Fruit fly (Drosophila melanogaster) whole organism, embryonic: ENCODE data around the gene CG7298.

Experiments
- CG10366 ChIP-seq: fragments of 200-800 bp; sonication (Bioruptor generic); IDR thresholded peaks from 2 replicates; pipeline ENCODE4 v1.3.6; 2022; ENCODE audit warnings: missing biosample characterization, missing genetic modification characterization
- CG11085 ChIP-seq: fragments of 200-800 bp; sonication (Bioruptor generic); IDR thresholded peaks from 2 replicates; pipeline ENCODE4 v1.3.6; 2022; ENCODE audit warnings: missing biosample characterization, missing genetic modification characterization
- CG11456 ChIP-seq: fragments of 200-800 bp; sonication (Bioruptor generic); IDR thresholded peaks from 3 replicates; pipeline ENCODE4 v1.3.6; 2022; ENCODE audit warnings: missing biosample characterization, missing genetic modification characterization
- CG11696 ChIP-seq: fragments of 200-800 bp; sonication (Bioruptor generic); IDR thresholded peaks from 2 replicates; pipeline ENCODE4 v1.3.6; 2022; ENCODE audit warnings: missing biosample characterization, missing genetic modification characterization
- CG12219 ChIP-seq: fragments of 200-800 bp; sonication (Bioruptor generic); optimal IDR thresholded peaks from 3 replicates; lab custom pipeline; 2018; ENCODE audit warnings: missing biosample characterization, mild to moderate bottlenecking, missing genetic modification characterization
- CG1529 ChIP-seq: fragments of 200-800 bp; sonication (Bioruptor generic); optimal IDR thresholded peaks from 3 replicates; lab custom pipeline; 2018; ENCODE audit warnings: missing biosample characterization, missing genetic modification characterization
- CG15479 ChIP-seq: fragments of 200-800 bp; sonication (Bioruptor generic); optimal IDR thresholded peaks from 3 replicates; lab custom pipeline; 2019; ENCODE audit warnings: missing biosample characterization, mild to moderate bottlenecking, missing genetic modification characterization, moderate library complexity
- CG17361 ChIP-seq: fragments of 200-800 bp; sonication (Bioruptor generic); IDR thresholded peaks from 3 replicates; pipeline ENCODE4 v1.3.6; 2022; ENCODE audit warnings: missing biosample characterization, missing genetic modification characterization
- CG17912 ChIP-seq: fragments of 200-800 bp; sonication (Bioruptor generic); optimal IDR thresholded peaks from 2 replicates; lab custom pipeline; 2018; ENCODE audit warnings: missing biosample characterization, mild to moderate bottlenecking, missing genetic modification characterization
- CG2129 ChIP-seq: fragments of 200-800 bp; sonication (Bioruptor generic); IDR thresholded peaks from 2 replicates; pipeline ENCODE4 v1.3.6; 2022; ENCODE audit warnings: missing biosample characterization, missing genetic modification characterization; ENCODE audit not compliant: partially characterized antibody
- CG2678 ChIP-seq: fragments of 200-800 bp; sonication (Bioruptor generic); optimal IDR thresholded peaks from 3 replicates; lab custom pipeline; 2019; ENCODE audit warnings: missing biosample characterization, mild to moderate bottlenecking, missing genetic modification characterization, moderate library complexity
- CG30020 ChIP-seq: fragments of 200-800 bp; optimal IDR thresholded peaks from 2 replicates; lab custom pipeline; 2019; ENCODE audit warnings: missing biosample characterization, mild to moderate bottlenecking, missing genetic modification characterization, moderate library complexity
- CG3065 ChIP-seq: fragments of 200-800 bp; sonication (Bioruptor generic); optimal IDR thresholded peaks from 2 replicates; lab custom pipeline; 2016; ENCODE audit warnings: missing biosample characterization, missing genetic modification characterization
- CG3838 ChIP-seq: fragments of 200-800 bp; sonication (Bioruptor generic); optimal IDR thresholded peaks from 3 replicates; lab custom pipeline; 2016; ENCODE audit warnings: missing biosample characterization, missing genetic modification characterization
- CG6175 ChIP-seq: fragments of 200-800 bp; sonication (Bioruptor generic); IDR thresholded peaks from 3 replicates; pipeline ENCODE4 v1.3.6; 2022; ENCODE audit warnings: missing biosample characterization, missing genetic modification characterization
- CG6765 ChIP-seq: fragments of 200-800 bp; sonication (Bioruptor generic); optimal IDR thresholded peaks from 3 replicates; lab custom pipeline; 2017; ENCODE audit warnings: missing biosample characterization, mild to moderate bottlenecking, missing genetic modification characterization
- CG7357 ChIP-seq: fragments of 200-800 bp; sonication (Bioruptor generic); IDR thresholded peaks from 3 replicates; pipeline ENCODE4 v1.3.6; 2022; ENCODE audit warnings: missing biosample characterization, missing genetic modification characterization
- CG8089 ChIP-seq: fragments of 200-800 bp; sonication (Bioruptor generic); optimal IDR thresholded peaks from 3 replicates; lab custom pipeline; 2016; ENCODE audit warnings: missing biosample characterization, missing genetic modification characterization
- CG8359 ChIP-seq: fragments of 200-800 bp; sonication (Bioruptor generic); optimal IDR thresholded peaks from 2 replicates; lab custom pipeline; 2017; ENCODE audit warnings: missing biosample characterization, mild to moderate bottlenecking, missing genetic modification characterization, borderline replicate concordance
- CG8388 ChIP-seq: fragments of 200-800 bp; sonication (Bioruptor generic); optimal IDR thresholded peaks from 2 replicates; lab custom pipeline; 2019; ENCODE audit warnings: missing biosample characterization, mild to moderate bottlenecking, missing genetic modification characterization, moderate library complexity
- Dip3 ChIP-seq: fragments of 200-800 bp; sonication (Bioruptor generic); optimal IDR thresholded peaks from 3 replicates; lab custom pipeline; 2016; ENCODE audit warnings: missing biosample characterization, missing genetic modification characterization
- Dp ChIP-seq: fragments of 200-800 bp; sonication (Bioruptor generic); optimal IDR thresholded peaks from 2 replicates; lab custom pipeline; 2018; ENCODE audit warnings: missing biosample characterization, mild to moderate bottlenecking, missing genetic modification characterization, moderate library complexity
- Dref ChIP-seq: fragments of 200-800 bp; sonication (Bioruptor generic); IDR thresholded peaks from 2 replicates; pipeline ENCODE4 v1.3.6; 2022; ENCODE audit warnings: missing biosample characterization, missing genetic modification characterization
- H2.0 ChIP-seq: fragments of 200-800 bp; sonication (Bioruptor generic); IDR thresholded peaks from 2 replicates; pipeline ENCODE4 v1.3.6; 2022; ENCODE audit warnings: missing biosample characterization, missing genetic modification characterization
- Hand ChIP-seq: fragments of 200-800 bp; sonication (Bioruptor generic); optimal IDR thresholded peaks from 2 replicates; lab custom pipeline; 2017; ENCODE audit warnings: mild to moderate bottlenecking, missing biosample characterization, missing genetic modification reagents, missing genetic modification characterization
- Hr39 ChIP-seq: fragments of >200 bp; optimal IDR thresholded peaks from 2 replicates; lab custom pipeline; 2017
- Jarid2 ChIP-seq: fragments of 200-800 bp; sonication (Bioruptor generic); optimal IDR thresholded peaks from 3 replicates; lab custom pipeline; 2017; ENCODE audit warnings: mild to moderate bottlenecking, missing biosample characterization, missing genetic modification reagents, missing genetic modification characterization
- MESR4 ChIP-seq: fragments of 200-800 bp; sonication (Bioruptor generic); optimal IDR thresholded peaks from 2 replicates; lab custom pipeline; 2018; ENCODE audit warnings: missing biosample characterization, mild to moderate bottlenecking, missing genetic modification characterization, moderate library complexity
- NFAT ChIP-seq: fragments of 200-800 bp; sonication (Bioruptor generic); IDR thresholded peaks from 2 replicates; pipeline ENCODE4 v1.3.6; 2022; ENCODE audit warnings: missing biosample characterization, missing genetic modification characterization
- Optix ChIP-seq: fragments of 200-800 bp; sonication (Bioruptor generic); IDR thresholded peaks from 3 replicates; pipeline ENCODE4 v1.3.6; 2022; ENCODE audit warnings: missing biosample characterization, missing genetic modification characterization
- Xbp1 ChIP-seq: fragments of 200-800 bp; sonication (Bioruptor generic); optimal IDR thresholded peaks from 3 replicates; lab custom pipeline; 2016; ENCODE audit warnings: missing biosample characterization, mild to moderate bottlenecking, missing genetic modification characterization
- az2 ChIP-seq: fragments of 200-800 bp; sonication (Bioruptor generic); optimal IDR thresholded peaks from 3 replicates; lab custom pipeline; 2016; ENCODE audit warnings: missing biosample characterization, missing genetic modification characterization
- bab2 ChIP-seq: fragments of 200-800 bp; sonication (Bioruptor generic); optimal IDR thresholded peaks from 2 replicates; lab custom pipeline; 2016; ENCODE audit warnings: missing biosample characterization, missing genetic modification characterization
- crol ChIP-seq: fragments of 200-800 bp; sonication (Bioruptor generic); IDR thresholded peaks from 2 replicates; pipeline ENCODE4 v1.3.6; 2022; ENCODE audit warnings: missing biosample characterization, missing genetic modification characterization
- danr ChIP-seq: fragments of 200-800 bp; sonication (Bioruptor generic); IDR thresholded peaks from 2 replicates; pipeline ENCODE4 v1.3.6; 2022; ENCODE audit warnings: missing biosample characterization, missing genetic modification characterization
- eve ChIP-seq, 2 experiments: fragments of >200 bp; optimal IDR thresholded peaks; 2 replicates each; lab custom pipeline; 2017; ENCODE audit warnings: missing biosample characterization in 2 of 2, missing genetic modification characterization in 2 of 2
- hb ChIP-seq: fragments of 200-800 bp; sonication (Bioruptor generic); IDR thresholded peaks from 3 replicates; pipeline ENCODE4 v1.3.6; 2022; ENCODE audit warnings: missing biosample characterization, missing genetic modification characterization; ENCODE audit not compliant: partially characterized antibody
- kah ChIP-seq: fragments of 200-800 bp; sonication (Bioruptor generic); optimal IDR thresholded peaks from 2 replicates; lab custom pipeline; 2018; ENCODE audit warnings: missing biosample characterization, mild to moderate bottlenecking, missing genetic modification characterization
- mirr ChIP-seq: fragments of 200-800 bp; sonication (Bioruptor generic); optimal IDR thresholded peaks from 3 replicates; lab custom pipeline; 2018; ENCODE audit warnings: missing biosample characterization, mild to moderate bottlenecking, missing genetic modification characterization
- nerfin-2 ChIP-seq: fragments of 200-800 bp; sonication (Bioruptor generic); IDR thresholded peaks from 2 replicates; pipeline ENCODE4 v1.3.6; 2022; ENCODE audit warnings: missing biosample characterization, missing genetic modification characterization; ENCODE audit not compliant: partially characterized antibody
- org-1 ChIP-seq: fragments of 200-800 bp; sonication (Bioruptor generic); optimal IDR thresholded peaks from 2 replicates; lab custom pipeline; 2017; ENCODE audit warnings: missing biosample characterization, missing genetic modification characterization
- pb ChIP-seq: fragments of 200-800 bp; sonication (Bioruptor generic); optimal IDR thresholded peaks from 3 replicates; lab custom pipeline; 2016; ENCODE audit warnings: missing biosample characterization, missing genetic modification characterization
- prd ChIP-seq, 3 experiments: fragments of >200 bp in 2 of 3; fragments of 200-800 bp in 1 of 3; sonication (Bioruptor generic) in 1 of 3; optimal IDR thresholded peaks in 2 of 3; IDR thresholded peaks in 1 of 3; 2 replicates in 2 of 3; 3 replicates in 1 of 3; pipeline versions ENCODE4 v1.3.6 to Lab custom; 2017 to 2022; ENCODE audit warnings: missing biosample characterization in 1 of 3, missing genetic modification characterization in 1 of 3
- ranshi ChIP-seq: fragments of 200-800 bp; sonication (Bioruptor generic); IDR thresholded peaks from 2 replicates; pipeline ENCODE4 v1.3.6; 2022; ENCODE audit warnings: missing biosample characterization, missing genetic modification characterization
- ro ChIP-seq: fragments of 200-800 bp; sonication (Bioruptor generic); IDR thresholded peaks from 2 replicates; pipeline ENCODE4 v1.3.6; 2022; ENCODE audit warnings: missing biosample characterization, missing genetic modification characterization
- scrt ChIP-seq: fragments of 200-800 bp; sonication (Bioruptor generic); optimal IDR thresholded peaks from 2 replicates; lab custom pipeline; 2018; ENCODE audit warnings: missing biosample characterization, mild to moderate bottlenecking, missing genetic modification characterization, moderate library complexity
- sens-2 ChIP-seq: fragments of 200-800 bp; sonication (Bioruptor generic); IDR thresholded peaks from 2 replicates; pipeline ENCODE4 v1.3.6; 2022; ENCODE audit warnings: missing biosample characterization, missing genetic modification characterization
- sisA ChIP-seq: fragments of 200-800 bp; sonication (Bioruptor generic); IDR thresholded peaks from 2 replicates; pipeline ENCODE4 v1.3.6; 2022; ENCODE audit warnings: missing biosample characterization, missing genetic modification characterization
- sr ChIP-seq: fragments of 200-800 bp; sonication (Bioruptor generic); IDR thresholded peaks from 3 replicates; pipeline ENCODE4 v1.3.6; 2022; ENCODE audit warnings: missing biosample characterization, missing genetic modification characterization
- zen2 ChIP-seq: fragments of 200-800 bp; sonication (Bioruptor generic); IDR thresholded peaks from 3 replicates; pipeline ENCODE4 v1.3.6; 2022; ENCODE audit warnings: missing biosample characterization, missing genetic modification characterization; ENCODE audit not compliant: partially characterized antibody
- zfh2 ChIP-seq: fragments of 200-800 bp; sonication (Bioruptor generic); optimal IDR thresholded peaks from 2 replicates; lab custom pipeline; 2016; ENCODE audit warnings: missing biosample characterization, missing genetic modification characterization

Gene CG7298

dm6 chr3L:20194731-20195130 lies 8.8 kb downstream of the CG7298 start (continued):
- TF ChIP-seq CG6175 (GFP tag; lab: Robert Waterston, UW), result no peak
- no peak for TF ChIP-seq CG7357 (GFP tag; lab: Robert Waterston, UW)
- peak; percentile 33 for TF ChIP-seq CG12219 (GFP tag; lab: Kevin White, UChicago)
- no peak for TF ChIP-seq CG6765 (GFP tag; lab: Kevin White, UChicago)
- no peak for TF ChIP-seq CG11085 (GFP tag; lab: Robert Waterston, UW)
- no peak for TF ChIP-seq crol (GFP tag; lab: Robert Waterston, UW)
- 0 out of 2 replicates have a peak, but pooled peaks have one; percentile 26 for TF ChIP-seq CG11696 (GFP tag; lab: Robert Waterston, UW)
- TF ChIP-seq CG3838 (GFP tag; lab: Kevin White, UChicago), result no peak
- TF ChIP-seq nerfin-2, result no peak
- no peak for TF ChIP-seq kah
- TF ChIP-seq Dip3, result peak; percentile 22
- no peak for TF ChIP-seq mirr
- no peak for TF ChIP-seq Hand (GFP tag; lab: Kevin White, UChicago)
- no peak for TF ChIP-seq danr (GFP tag; lab: Robert Waterston, UW)
- no peak for TF ChIP-seq sr (GFP tag; lab: Robert Waterston, UW)
- peak; percentile 2 for TF ChIP-seq zfh2 (GFP tag; lab: Kevin White, UChicago)
- TF ChIP-seq Dref (GFP tag; lab: Robert Waterston, UW), result no peak
- no peak for TF ChIP-seq MESR4 (GFP tag; lab: Kevin White, UChicago)
- TF ChIP-seq CG8089 (GFP tag; lab: Kevin White, UChicago), result no peak
- TF ChIP-seq Xbp1 (GFP tag; lab: Kevin White, UChicago), result peak; percentile 56
- TF ChIP-seq pb, result no peak
- TF ChIP-seq eve (GFP tag; optimal IDR thresholded peaks at IDR 0.05; lab: Kevin White, UChicago), result no peak
- 0 out of 2 replicates have a peak, but pooled peaks have one; percentile 8 for TF ChIP-seq NFAT (GFP tag; lab: Robert Waterston, UW)
- TF ChIP-seq CG2129 (GFP tag; lab: Robert Waterston, UW), result no peak
- TF ChIP-seq CG17912 (GFP tag; lab: Kevin White, UChicago), result no peak
- TF ChIP-seq ro (GFP tag; lab: Robert Waterston, UW), result no peak
- peak; percentile 54; the same call in 1 of the 2 replicates for TF ChIP-seq ranshi
- no peak for TF ChIP-seq Dp (GFP tag; lab: Kevin White, UChicago)
- no peak for TF ChIP-seq CG11456
- no peak for TF ChIP-seq CG3065 (GFP tag; lab: Kevin White, UChicago)
- peak; percentile 50; the same call in 1 of the 2 replicates for TF ChIP-seq CG10366
- no peak for TF ChIP-seq prd (optimal IDR thresholded peaks at IDR 0.05; lab: Kevin White, UChicago)
- TF ChIP-seq prd (GFP tag; IDR thresholded peaks at IDR 0.05; lab: Robert Waterston, UW), result peak; percentile 75
- peak; percentile 6 for TF ChIP-seq org-1 (GFP tag; lab: Kevin White, UChicago)
- TF ChIP-seq H2.0 (GFP tag; lab: Robert Waterston, UW), result 0 out of 2 replicates have a peak, but pooled peaks have one; percentile 10
- TF ChIP-seq CG30020 (tag; lab: Kevin White, UChicago), result no peak
- no peak for TF ChIP-seq CG15479
- 0 out of 2 replicates have a peak, but pooled peaks have one; percentile 9 for TF ChIP-seq sisA
- no peak for TF ChIP-seq zen2
- peak; percentile 65 for TF ChIP-seq CG2678 (tag; lab: Kevin White, UChicago)
- TF ChIP-seq CG8359 (GFP tag; lab: Kevin White, UChicago), result no peak
- TF ChIP-seq scrt, result no peak
- 0 out of 3 replicates have a peak, but pooled peaks have one; percentile 18 for TF ChIP-seq CG17361 (GFP tag; lab: Robert Waterston, UW)
- TF ChIP-seq Optix (GFP tag; lab: Robert Waterston, UW), result no peak
- TF ChIP-seq sens-2, result no peak
- TF ChIP-seq Jarid2 (GFP tag; lab: Kevin White, UChicago), result no peak
- TF ChIP-seq bab2, result peak; percentile 42
- no peak for TF ChIP-seq hb
- no peak for TF ChIP-seq CG1529 (GFP tag; lab: Kevin White, UChicago)
- peak; percentile 1 for TF ChIP-seq az2
- TF ChIP-seq Hr39 (lab: Kevin White, UChicago), result no peak
- peak; percentile 11 for TF ChIP-seq CG8388 (GFP tag; lab: Kevin White, UChicago)
